Worm (Caenorhabditis elegans) whole organism, L2 larva: ENCODE data around the gene T05G5.4.
A peak's percentile ranks its signal among the peaks of the same experiment; 100 is the strongest.

Experiments used
- C34F6.9 ChIP-seq: fragments of 150-350 bp; optimal IDR thresholded peaks from 2 replicates; lab custom pipeline; 2014; ENCODE audit warnings: missing biosample characterization, missing genetic modification characterization
- F13H6.1 ChIP-seq: sonication (generic microtip); optimal IDR thresholded peaks from 2 replicates; lab custom pipeline; 2016; ENCODE audit warnings: missing genetic modification characterization, missing compliant biosample characterization
- R02D3.7 ChIP-seq: fragments of 150-350 bp; optimal IDR thresholded peaks from 2 replicates; lab custom pipeline; 2014; ENCODE audit warnings: missing biosample characterization, missing genetic modification characterization
- Y55F3AM.14 ChIP-seq: fragments of 200-800 bp; sonication (Bioruptor generic); optimal IDR thresholded peaks from 2 replicates; lab custom pipeline; 2018; ENCODE audit warnings: mild to moderate bottlenecking, missing genetic modification characterization, missing compliant biosample characterization
- ZK546.5 ChIP-seq: sonication (generic microtip); optimal IDR thresholded peaks from 2 replicates; lab custom pipeline; 2017; ENCODE audit warnings: missing biosample characterization, missing genetic modification characterization
- alr-1 ChIP-seq: fragments of 150-350 bp; optimal IDR thresholded peaks from 2 replicates; lab custom pipeline; 2014; ENCODE audit warnings: missing biosample characterization, missing genetic modification characterization
- aly-2 ChIP-seq: fragments of 150-350 bp; optimal IDR thresholded peaks from 2 replicates; lab custom pipeline; 2014; ENCODE audit warnings: missing biosample characterization, missing genetic modification characterization
- ama-1 ChIP-seq: fragments of 150-350 bp; optimal IDR thresholded peaks from 2 replicates; lab custom pipeline; 2018; ENCODE audit warnings: inconsistent platforms
- blmp-1 ChIP-seq: sonication (generic microtip); optimal IDR thresholded peaks from 2 replicates; lab custom pipeline; 2017; ENCODE audit warnings: missing genetic modification characterization, mild to moderate bottlenecking, missing compliant biosample characterization, antibody characterized with exemption, moderate library complexity; ENCODE audit not compliant: insufficient read depth
- ceh-16 ChIP-seq: fragments of 150-350 bp; optimal IDR thresholded peaks from 2 replicates; lab custom pipeline; 2014; ENCODE audit warnings: missing biosample characterization, missing genetic modification characterization
- ceh-82 ChIP-seq: fragments of 150-350 bp; optimal IDR thresholded peaks from 2 replicates; lab custom pipeline; 2014; ENCODE audit warnings: missing biosample characterization, missing genetic modification characterization
- crh-2 ChIP-seq: sonication (generic microtip); optimal IDR thresholded peaks from 2 replicates; lab custom pipeline; 2017; ENCODE audit warnings: missing biosample characterization, missing genetic modification characterization
- dmd-4 ChIP-seq: sonication (generic microtip); optimal IDR thresholded peaks from 2 replicates; lab custom pipeline; 2017; ENCODE audit warnings: missing biosample characterization, missing genetic modification characterization
- egl-27 ChIP-seq: sonication (generic microtip); optimal IDR thresholded peaks from 3 replicates; lab custom pipeline; 2017; ENCODE audit warnings: missing biosample characterization, missing genetic modification reagents, missing genetic modification characterization
- elt-1 ChIP-seq: fragments of 150-350 bp; optimal IDR thresholded peaks from 2 replicates; lab custom pipeline; 2014; ENCODE audit warnings: missing biosample characterization, missing genetic modification characterization
- elt-3 ChIP-seq: sonication (generic microtip); optimal IDR thresholded peaks from 2 replicates; lab custom pipeline; 2017; ENCODE audit warnings: missing biosample characterization, missing genetic modification characterization
- fos-1 ChIP-seq: fragments of 150-350 bp; optimal IDR thresholded peaks from 2 replicates; lab custom pipeline; 2014; ENCODE audit warnings: missing biosample characterization, missing genetic modification characterization
- gmeb-1 ChIP-seq: fragments of 150-350 bp; optimal IDR thresholded peaks from 2 replicates; lab custom pipeline; 2014; ENCODE audit warnings: missing biosample characterization, missing genetic modification characterization
- lin-11 ChIP-seq: fragments of 150-350 bp; sonication (generic microtip); optimal IDR thresholded peaks from 2 replicates; lab custom pipeline; 2014; ENCODE audit warnings: missing biosample characterization, missing genetic modification characterization, inconsistent platforms, mixed read lengths
- lin-13 ChIP-seq: fragments of 150-350 bp; optimal IDR thresholded peaks from 2 replicates; lab custom pipeline; 2014; ENCODE audit warnings: missing biosample characterization, missing genetic modification reagents, missing genetic modification characterization
- lin-39 ChIP-seq: fragments of 150-350 bp; optimal IDR thresholded peaks from 2 replicates; lab custom pipeline; 2014; ENCODE audit warnings: missing biosample characterization, missing genetic modification reagents, missing genetic modification characterization
- lsy-2 ChIP-seq, 2 experiments: fragments of 150-350 bp in 1 of 2; sonication (generic microtip) in 1 of 2; optimal IDR thresholded peaks; 2 replicates each; lab custom pipeline; 2014 to 2017; ENCODE audit warnings: missing biosample characterization in 2 of 2, missing genetic modification characterization in 2 of 2
- mab-5 ChIP-seq: fragments of 150-350 bp; optimal IDR thresholded peaks from 2 replicates; lab custom pipeline; 2014; ENCODE audit warnings: missing biosample characterization, missing genetic modification characterization
- mbf-1 ChIP-seq: sonication (generic microtip); optimal IDR thresholded peaks from 2 replicates; lab custom pipeline; 2017; ENCODE audit warnings: missing biosample characterization, missing genetic modification characterization
- mdl-1 ChIP-seq, 2 experiments: fragments of 150-350 bp in 1 of 2; sonication (generic microtip) in 1 of 2; optimal IDR thresholded peaks; 2 replicates each; lab custom pipeline; 2017; ENCODE audit warnings: missing biosample characterization in 2 of 2, missing genetic modification characterization in 2 of 2
- nhr-10 ChIP-seq: sonication (generic microtip); optimal IDR thresholded peaks from 2 replicates; lab custom pipeline; 2017; ENCODE audit warnings: missing biosample characterization, missing genetic modification characterization
- nhr-11 ChIP-seq: fragments of 150-350 bp; optimal IDR thresholded peaks from 2 replicates; lab custom pipeline; 2014; ENCODE audit warnings: missing biosample characterization, missing genetic modification characterization
- nhr-12 ChIP-seq: fragments of 150-350 bp; optimal IDR thresholded peaks from 2 replicates; lab custom pipeline; 2014; ENCODE audit warnings: missing biosample characterization, missing genetic modification characterization
- nhr-129 ChIP-seq: fragments of 150-350 bp; optimal IDR thresholded peaks from 2 replicates; lab custom pipeline; 2014; ENCODE audit warnings: missing biosample characterization, missing genetic modification characterization
- nhr-21 ChIP-seq: fragments of 150-350 bp; optimal IDR thresholded peaks from 2 replicates; lab custom pipeline; 2014; ENCODE audit warnings: missing biosample characterization, missing genetic modification characterization
- nhr-23 ChIP-seq: fragments of 150-350 bp; optimal IDR thresholded peaks from 2 replicates; lab custom pipeline; 2014; ENCODE audit warnings: missing biosample characterization, missing genetic modification reagents, missing genetic modification characterization
- nhr-237 ChIP-seq: fragments of 150-350 bp; optimal IDR thresholded peaks from 2 replicates; lab custom pipeline; 2014; ENCODE audit warnings: missing biosample characterization, missing genetic modification characterization
- nhr-25 ChIP-seq: fragments of 150-350 bp; sonication (generic microtip); optimal IDR thresholded peaks from 3 replicates; lab custom pipeline; 2014; ENCODE audit warnings: missing biosample characterization, missing genetic modification characterization
- nhr-6 ChIP-seq: fragments of 150-350 bp; optimal IDR thresholded peaks from 2 replicates; lab custom pipeline; 2014; ENCODE audit warnings: missing biosample characterization, missing genetic modification characterization
- nhr-77 ChIP-seq: fragments of 150-350 bp; optimal IDR thresholded peaks from 2 replicates; lab custom pipeline; 2014; ENCODE audit warnings: missing biosample characterization, missing genetic modification characterization
- peb-1 ChIP-seq: fragments of 150-350 bp; optimal IDR thresholded peaks from 2 replicates; lab custom pipeline; 2014; ENCODE audit warnings: missing biosample characterization, missing genetic modification characterization
- sem-4 ChIP-seq: fragments of 150-350 bp; optimal IDR thresholded peaks from 2 replicates; lab custom pipeline; 2014; ENCODE audit warnings: missing biosample characterization, missing genetic modification reagents, missing genetic modification characterization
- skn-1 ChIP-seq: sonication (generic microtip); optimal IDR thresholded peaks from 2 replicates; lab custom pipeline; 2017; ENCODE audit warnings: missing biosample characterization, missing genetic modification characterization
- sma-3 ChIP-seq: sonication (generic microtip); optimal IDR thresholded peaks from 2 replicates; lab custom pipeline; 2016; ENCODE audit warnings: missing genetic modification reagents, missing genetic modification characterization, missing compliant biosample characterization
- sma-9 ChIP-seq, 2 experiments: fragments of 150-350 bp in 1 of 2; sonication (generic microtip) in 1 of 2; optimal IDR thresholded peaks; 2 replicates each; lab custom pipeline; 2014 to 2016; ENCODE audit warnings: missing genetic modification characterization in 2 of 2, mild to moderate bottlenecking in 1 of 2, missing biosample characterization in 1 of 2, missing compliant biosample characterization in 1 of 2, missing genetic modification reagents in 1 of 2, moderate library complexity in 1 of 2
- snpc-4 ChIP-seq: fragments of 150-350 bp; optimal IDR thresholded peaks from 2 replicates; lab custom pipeline; 2014; ENCODE audit warnings: missing biosample characterization, missing genetic modification characterization
- unc-39 ChIP-seq: fragments of 150-350 bp; optimal IDR thresholded peaks from 2 replicates; lab custom pipeline; 2014; ENCODE audit warnings: missing biosample characterization, missing genetic modification characterization
- unc-55 ChIP-seq: fragments of 150-350 bp; sonication (generic microtip); optimal IDR thresholded peaks from 3 replicates; lab custom pipeline; 2014; ENCODE audit warnings: missing biosample characterization, missing genetic modification reagents, missing genetic modification characterization
- unc-62 ChIP-seq: fragments of 150-350 bp; optimal IDR thresholded peaks from 2 replicates; lab custom pipeline; 2014; ENCODE audit warnings: missing biosample characterization, missing genetic modification reagents, missing genetic modification characterization
- zag-1 ChIP-seq: fragments of 150-350 bp; optimal IDR thresholded peaks from 2 replicates; lab custom pipeline; 2014; ENCODE audit warnings: missing biosample characterization, missing genetic modification characterization
- ztf-1 ChIP-seq: fragments of 200-800 bp; sonication (Bioruptor generic); conservative IDR thresholded peaks from 2 replicates; pipeline ENCODE4 v1.3.6; 2022; ENCODE audit warnings: missing genetic modification characterization, missing compliant biosample characterization
- ztf-11 ChIP-seq: sonication (generic microtip); optimal IDR thresholded peaks from 2 replicates; lab custom pipeline; 2017; ENCODE audit warnings: missing biosample characterization, missing genetic modification characterization
- ztf-4 ChIP-seq: fragments of 150-350 bp; optimal IDR thresholded peaks from 2 replicates; lab custom pipeline; 2014; ENCODE audit warnings: missing biosample characterization, missing genetic modification characterization

T05G5.4 gene

ce11 chrIII:9703747-9704605, 44.8 kb upstream of the T05G5.4 start:
- TF ChIP-seq ceh-82 (tag; lab: Kevin White, UChicago) (no peak), unc-62 (GFP tag; lab: Kevin White, UChicago) (no peak), ztf-1 (GFP tag; lab: Robert Waterston, UW) (no peak), nhr-129 (tag; lab: Kevin White, UChicago) (peak; percentile 43), ztf-4 (tag; lab: Kevin White, UChicago) (no peak), crh-2 (tag; lab: Kevin White, UChicago) (peak; percentile 47), ztf-11 (tag; lab: Kevin White, UChicago) (no peak), C34F6.9 (tag; lab: Kevin White, UChicago) (peak; percentile 54), elt-3 (tag; lab: Kevin White, UChicago) (no peak), mbf-1 (tag; lab: Kevin White, UChicago) (no peak), lin-39 (tag; lab: Kevin White, UChicago) (no peak), lsy-2 (tag; optimal IDR thresholded peaks at IDR 0.05; lab: Kevin White, UChicago) (peak in 1 of 2 experiments; percentile 43), alr-1 (tag; lab: Kevin White, UChicago) (no peak), ceh-16 (no peak), snpc-4 (tag; lab: Kevin White, UChicago) (no peak), sma-9 (GFP tag; optimal IDR thresholded peaks at IDR 0.05; lab: Kevin White, UChicago) (peak; percentile 58), sma-9 (tag; optimal IDR thresholded peaks at IDR 0.05; lab: Kevin White, UChicago) (no peak), sma-3 (GFP tag; lab: Kevin White, UChicago) (no peak), mdl-1 (tag; optimal IDR thresholded peaks at IDR 0.05; lab: Kevin White, UChicago) (peak in 1 of 2 experiments; percentile 27), gmeb-1 (tag; lab: Kevin White, UChicago) (no peak), lin-13 (GFP tag; lab: Kevin White, UChicago) (no peak), egl-27 (tag; lab: Kevin White, UChicago) (peak; percentile 11), Y55F3AM.14 (GFP tag; lab: Kevin White, UChicago) (peak; percentile 63), unc-55 (peak; percentile 53), sem-4 (tag; lab: Kevin White, UChicago) (no peak), mab-5 (tag; lab: Kevin White, UChicago) (peak; percentile 66), F13H6.1 (tag; lab: Kevin White, UChicago) (peak; percentile 74), nhr-12 (tag; lab: Kevin White, UChicago) (no peak), nhr-77 (tag; lab: Kevin White, UChicago) (no peak), nhr-25 (tag; lab: Kevin White, UChicago) (peak; percentile 30), nhr-11 (tag; lab: Kevin White, UChicago) (no peak), unc-39 (no peak), peb-1 (tag; lab: Kevin White, UChicago) (no peak), nhr-21 (tag; lab: Kevin White, UChicago) (no peak), R02D3.7 (tag; lab: Kevin White, UChicago) (no peak), zag-1 (tag; lab: Kevin White, UChicago) (peak; percentile 74), skn-1 (tag; lab: Kevin White, UChicago) (no peak), dmd-4 (tag; lab: Kevin White, UChicago) (no peak), nhr-10 (no peak), fos-1 (peak; percentile 10), nhr-237 (tag; lab: Kevin White, UChicago) (no peak), nhr-23 (tag; lab: Kevin White, UChicago) (no peak), blmp-1 (no peak), ama-1 (lab: Kevin White, UChicago) (peak; percentile 0), ZK546.5 (tag; lab: Kevin White, UChicago) (no peak), nhr-6 (tag; lab: Kevin White, UChicago) (peak; percentile 26), aly-2 (tag; lab: Kevin White, UChicago) (no peak), elt-1 (tag; lab: Kevin White, UChicago) (no peak), lin-11 (no peak)
